Fruit fly (Drosophila melanogaster): ENCODE measurements around the gene CG11294.

DNA sequence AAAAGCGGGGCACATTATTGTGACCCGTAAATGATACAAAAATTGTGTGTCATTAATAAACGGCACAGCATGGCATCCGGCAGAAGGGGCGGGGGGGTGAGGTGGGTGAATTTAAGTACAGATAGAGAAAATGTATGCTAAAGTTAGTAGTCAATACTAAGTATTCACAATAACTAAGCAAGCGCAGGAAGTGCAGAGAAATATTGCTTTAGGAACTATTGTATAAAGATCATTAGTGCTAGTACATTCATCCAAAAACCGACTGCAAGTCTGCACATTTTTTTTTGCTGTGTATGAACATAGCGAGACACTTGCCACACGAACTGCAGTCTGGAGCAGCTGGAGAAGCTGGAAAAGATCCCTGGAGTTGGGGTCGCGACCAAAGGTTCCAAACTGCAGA, 24.0 kb downstream of the CG11294 start:
- TF ChIP-seq insv (optimal IDR thresholded peaks at IDR 0.05), result no peak
- no peak for TF ChIP-seq psq (optimal IDR thresholded peaks at IDR 0.05)
- TF ChIP-seq h (optimal IDR thresholded peaks at IDR 0.05), result no peak
- no peak for TF ChIP-seq Myc (optimal IDR thresholded peaks at IDR 0.05)
